Worm (Caenorhabditis elegans) whole organism, L4/young adult: ENCODE data around the gene irg-7.

ENCODE experiments used
- W03F9.2 ChIP-seq: fragments of 150-350 bp; optimal IDR thresholded peaks from 2 replicates; lab custom pipeline; 2014; ENCODE audit warnings: missing biosample characterization, missing genetic modification characterization
- dao-5 ChIP-seq: sonication (generic microtip); optimal IDR thresholded peaks from 2 replicates; lab custom pipeline; 2016; ENCODE audit warnings: missing genotype, missing genetic modification characterization, moderate library complexity, missing compliant biosample characterization
- him-1 ChIP-seq: sonication (generic microtip); optimal IDR thresholded peaks from 2 replicates; lab custom pipeline; 2016; ENCODE audit warnings: missing genotype, missing genetic modification reagents, missing genetic modification characterization, missing compliant biosample characterization

Gene irg-7

DNA sequence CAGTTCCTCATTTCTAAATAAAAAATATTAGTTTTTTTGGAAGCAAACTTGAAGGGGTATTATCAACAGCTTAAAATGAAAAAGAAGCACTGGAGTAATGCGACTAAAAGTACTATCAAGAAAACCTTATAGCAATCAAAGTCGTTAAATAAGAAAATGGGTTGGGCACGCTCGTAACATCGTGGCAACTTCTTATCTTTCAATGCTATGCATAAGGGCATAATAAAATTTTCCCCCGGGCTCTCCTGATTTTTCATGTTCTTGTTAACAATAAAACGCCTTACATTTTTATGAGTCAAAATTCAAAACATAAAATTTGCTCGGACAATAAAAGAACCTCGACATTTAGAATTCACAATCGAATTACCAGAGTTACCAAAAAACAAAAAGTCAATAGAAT lies at the start of gene irg-7:
TSS of gene irg-7 (minus strand) at position 23 of the 400 bp plus-strand sequence.
- TF ChIP-seq him-1 (tag; lab: Kevin White, UChicago) = no peak
- TF ChIP-seq dao-5 = no peak

DNA sequence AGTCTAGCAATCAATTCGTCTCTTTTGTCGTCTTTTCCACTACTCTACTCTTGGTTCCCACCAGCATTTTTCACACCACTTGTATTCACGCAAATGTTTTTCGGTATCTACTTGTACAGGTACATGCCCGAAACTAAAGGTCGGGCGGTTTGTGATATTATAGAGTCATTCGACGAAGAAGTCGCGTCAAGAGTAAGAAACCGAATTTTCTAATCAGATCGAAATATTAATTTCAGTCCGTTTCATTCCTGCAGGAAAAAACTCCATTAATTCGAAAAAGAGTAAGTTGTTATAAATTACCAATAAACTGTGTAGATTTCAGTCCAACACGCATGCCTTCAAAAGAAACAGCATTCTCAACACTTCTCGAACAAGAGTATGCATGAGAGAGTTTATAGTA lies 48.5 kb upstream of the irg-7 start:
- no peak for TF ChIP-seq him-1 (tag; lab: Kevin White, UChicago)
- no peak for TF ChIP-seq dao-5
- TF ChIP-seq W03F9.2 (tag; lab: Kevin White, UChicago) = no peak

DNA sequence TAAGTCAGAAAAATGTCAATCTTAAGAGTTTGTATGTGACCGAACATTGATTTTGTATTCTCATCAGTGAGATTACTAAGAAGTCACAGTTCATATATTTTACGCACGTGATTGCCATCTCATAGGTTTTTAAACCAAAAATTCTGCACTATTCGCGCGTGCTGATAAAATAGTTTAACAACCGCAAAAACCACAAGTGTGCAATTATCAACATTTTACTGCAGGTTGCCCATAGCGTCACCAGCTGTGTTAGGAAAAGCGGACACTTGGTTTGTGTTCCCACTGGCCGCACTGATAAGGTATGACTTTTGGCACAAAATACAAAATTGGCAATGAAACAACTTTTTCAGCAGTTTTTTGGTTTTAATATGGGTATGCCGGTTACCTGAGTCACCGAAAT lies 46.7 kb upstream of the irg-7 start:
- TF ChIP-seq W03F9.2 (tag; lab: Kevin White, UChicago) = no peak
- no peak for TF ChIP-seq him-1 (tag; lab: Kevin White, UChicago)

DNA sequence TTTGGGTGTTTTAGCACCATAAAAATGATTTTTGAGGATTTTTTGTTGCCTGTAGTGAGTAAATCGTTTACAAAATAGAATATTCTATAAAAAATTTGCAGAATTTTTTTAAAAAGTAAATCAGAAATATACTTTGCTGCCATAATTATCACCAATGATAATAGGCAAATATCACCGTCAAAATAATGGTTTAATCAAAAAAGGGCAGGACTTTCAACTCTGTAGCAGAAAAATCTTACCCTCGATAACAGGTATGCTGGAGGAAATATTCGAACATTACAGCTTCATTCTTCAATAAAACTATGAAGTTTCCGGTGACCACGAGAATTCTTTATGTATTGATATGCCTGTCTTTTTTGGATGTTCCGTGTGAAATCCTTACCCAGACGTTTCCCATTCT lies 45.7 kb upstream of the irg-7 start, which contains the start of gene K09C4.4:
TSS of gene K09C4.4 (plus strand) at position 301 of the 400 bp plus-strand sequence.
- TF ChIP-seq him-1 (tag; lab: Kevin White, UChicago) (no peak), W03F9.2 (tag; lab: Kevin White, UChicago) (no peak), dao-5 (no peak)

DNA sequence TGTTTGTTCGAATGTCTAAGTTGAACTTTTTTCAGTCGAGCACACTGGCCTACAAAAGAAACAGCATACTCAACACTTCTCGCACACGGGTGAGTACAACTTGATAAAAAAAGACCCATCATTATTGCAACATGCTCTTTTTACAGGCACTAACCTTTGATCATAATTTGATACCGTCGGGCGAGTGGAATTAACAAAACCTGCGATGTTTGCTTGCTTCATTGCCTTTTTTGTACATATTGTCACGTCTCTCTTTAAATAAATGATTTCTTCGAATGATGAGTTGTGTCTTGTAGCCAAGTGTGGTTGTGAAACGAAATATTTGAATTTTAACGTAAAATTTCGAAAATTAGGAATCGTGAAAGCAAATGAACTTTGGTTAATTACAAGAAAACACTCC lies 42.0 kb upstream of the irg-7 start:
- no peak for TF ChIP-seq him-1 (tag; lab: Kevin White, UChicago)

DNA sequence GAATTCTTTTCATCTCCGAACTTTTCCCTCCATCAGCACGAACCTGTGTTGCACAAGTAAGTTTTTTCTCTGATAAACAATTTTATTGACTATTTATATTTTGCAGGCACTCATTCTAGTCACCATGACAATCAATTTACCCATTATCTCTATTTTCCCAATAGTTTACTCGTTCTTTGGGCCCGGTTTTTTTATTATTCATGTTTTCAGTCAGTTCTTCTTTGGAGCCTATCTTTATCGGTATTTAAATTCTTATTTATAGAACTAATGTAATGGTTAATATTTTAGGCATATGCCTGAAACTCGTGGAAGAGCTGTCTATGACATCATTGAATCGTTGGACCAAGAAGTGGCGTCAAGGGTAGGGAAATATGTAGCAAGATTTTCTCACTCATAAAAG lies 41.5 kb upstream of the irg-7 start:
- no peak for TF ChIP-seq dao-5
- no peak for TF ChIP-seq W03F9.2 (tag; lab: Kevin White, UChicago)
- no peak for TF ChIP-seq him-1 (tag; lab: Kevin White, UChicago)

DNA sequence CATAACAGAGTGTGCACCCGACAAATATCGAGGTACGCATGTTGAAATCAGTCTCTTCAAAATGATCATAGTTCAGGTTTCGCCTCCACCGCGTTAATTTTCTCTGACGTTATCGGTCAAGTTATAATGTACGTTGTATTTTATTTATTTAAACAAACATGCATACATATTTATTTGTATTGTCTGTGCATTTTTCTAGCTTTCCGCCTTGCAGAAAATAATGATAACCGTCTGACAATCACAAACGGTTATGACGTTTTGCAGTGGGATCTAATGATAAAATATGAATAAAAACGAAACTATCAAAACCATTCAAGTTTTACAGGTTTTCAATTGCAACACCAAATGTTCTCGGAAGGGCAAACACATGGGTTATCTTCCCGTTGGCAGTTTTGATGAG lies 39.8 kb upstream of the irg-7 start:
- TF ChIP-seq him-1 (tag; lab: Kevin White, UChicago) (no peak), W03F9.2 (tag; lab: Kevin White, UChicago) (no peak), dao-5 (no peak)

DNA sequence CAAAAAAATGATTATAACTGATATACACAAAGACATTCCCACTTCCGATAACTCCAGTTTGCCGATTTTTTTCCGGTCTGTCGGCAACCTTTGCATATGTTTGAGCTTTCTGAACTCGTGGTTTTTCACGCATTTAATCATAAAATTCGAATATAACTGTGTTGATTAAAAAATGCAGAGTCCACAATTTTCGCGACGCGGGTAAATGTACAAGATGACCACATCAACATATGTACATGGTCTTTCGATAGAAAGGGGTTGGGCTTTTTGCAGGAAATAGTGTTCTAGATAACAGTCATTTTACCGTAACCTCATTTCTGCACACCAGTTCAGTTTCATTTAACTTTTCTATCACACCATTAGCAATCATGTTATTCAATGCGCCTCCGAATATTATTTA lies 38.9 kb upstream of the irg-7 start, which contains the start of gene K09C4.5:
TSS of gene K09C4.5 (plus strand) at position 326 of the 400 bp plus-strand sequence.
- no peak for TF ChIP-seq him-1 (tag; lab: Kevin White, UChicago)
- no peak for TF ChIP-seq dao-5
- TF ChIP-seq W03F9.2 (tag; lab: Kevin White, UChicago) = no peak

DNA sequence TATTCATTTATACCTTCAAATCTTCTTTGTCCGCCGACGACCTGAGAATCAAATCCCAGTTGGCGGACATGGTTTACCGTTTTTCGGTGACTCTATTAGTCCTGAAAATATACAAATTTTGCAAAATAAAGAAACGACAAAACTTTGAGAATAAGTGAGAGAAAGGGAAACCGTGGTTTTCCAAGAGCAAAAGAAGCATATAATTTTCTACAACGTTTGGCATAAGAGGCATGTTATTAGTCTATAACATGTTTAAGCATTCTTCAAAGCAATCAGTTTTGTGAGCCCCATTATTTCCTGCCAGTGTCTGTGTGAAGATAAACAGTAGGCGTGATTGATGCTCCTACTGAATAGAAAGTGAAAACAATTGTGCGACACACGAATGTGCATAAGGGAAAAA lies 36.7 kb upstream of the irg-7 start, which contains the start of gene K09C4.10:
TSS of gene K09C4.10 (minus strand) at position 101 of the 400 bp plus-strand sequence.
- no peak for TF ChIP-seq dao-5
- TF ChIP-seq W03F9.2 (tag; lab: Kevin White, UChicago) = no peak
- no peak for TF ChIP-seq him-1 (tag; lab: Kevin White, UChicago)

DNA sequence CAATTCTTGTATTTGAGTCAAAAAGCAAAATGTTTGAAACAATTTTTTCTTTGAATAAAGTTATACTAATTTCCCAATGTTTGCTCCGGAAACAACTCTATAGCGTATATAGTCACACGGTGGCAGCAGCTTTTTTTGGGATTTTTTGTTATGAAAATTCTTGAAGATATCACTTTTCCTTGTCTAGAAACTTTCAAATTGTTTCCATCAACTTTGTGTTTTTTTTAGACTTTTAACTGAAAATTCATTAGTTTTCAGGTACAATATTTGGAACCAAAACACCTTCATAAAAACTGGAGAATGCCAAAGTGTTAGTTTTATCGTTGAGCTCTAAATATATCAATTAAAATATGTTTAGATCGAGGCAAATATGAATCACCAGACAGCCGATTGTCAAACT lies 29.1 kb upstream of the irg-7 start, which contains the start of gene K09C4.7:
TSS of gene K09C4.7 (plus strand) at position 301 of the 400 bp plus-strand sequence.
- TF ChIP-seq dao-5 (no peak), W03F9.2 (tag; lab: Kevin White, UChicago) (no peak), him-1 (tag; lab: Kevin White, UChicago) (no peak)

DNA sequence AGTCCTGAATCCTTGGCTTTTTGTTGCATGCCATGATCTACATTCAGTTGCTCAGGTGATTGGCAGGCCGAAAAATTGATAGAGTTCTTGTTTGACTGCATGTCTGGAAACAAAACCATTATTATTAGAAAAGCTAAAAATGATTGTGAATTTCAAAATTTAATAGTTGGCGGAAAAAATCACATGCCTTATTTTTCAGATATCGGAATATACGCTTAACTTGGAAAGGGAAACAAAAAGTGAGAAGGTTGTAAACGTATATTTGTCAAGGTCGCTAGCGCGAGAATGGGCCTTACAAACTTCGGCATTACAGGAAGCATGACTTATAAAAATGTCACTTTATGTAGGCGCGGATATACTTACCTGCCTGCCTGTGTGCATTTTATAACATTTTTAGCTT lies 28.2 kb upstream of the irg-7 start, which contains the start of gene K09C4.9:
TSS of gene K09C4.9 (minus strand) at position 101 of the 400 bp plus-strand sequence.
- TF ChIP-seq him-1 (tag; lab: Kevin White, UChicago) = no peak
- no peak for TF ChIP-seq W03F9.2 (tag; lab: Kevin White, UChicago)
- no peak for TF ChIP-seq dao-5

DNA sequence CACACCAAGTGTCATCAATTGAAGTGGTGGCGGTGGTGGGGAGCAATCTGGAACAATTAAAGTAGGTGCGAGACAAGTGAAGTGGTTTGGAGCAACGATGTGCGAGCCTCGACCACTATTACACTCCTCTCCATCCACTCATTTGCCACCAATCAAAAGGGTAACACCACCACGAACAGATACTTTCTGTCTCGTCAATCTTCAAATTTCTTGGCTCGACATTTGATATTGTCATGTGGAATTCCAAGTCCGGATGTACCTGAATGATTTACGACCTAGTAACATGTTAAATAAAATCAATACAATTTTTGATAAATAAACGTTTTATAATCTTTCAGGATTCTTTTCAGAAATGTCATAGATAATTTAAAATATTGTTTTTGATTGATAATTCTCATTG lies 27.4 kb upstream of the irg-7 start, which contains the start of gene sul-1:
TSS of gene sul-1 (minus strand) at position 101 of the 400 bp plus-strand sequence.
- no peak for TF ChIP-seq W03F9.2 (tag; lab: Kevin White, UChicago)

DNA sequence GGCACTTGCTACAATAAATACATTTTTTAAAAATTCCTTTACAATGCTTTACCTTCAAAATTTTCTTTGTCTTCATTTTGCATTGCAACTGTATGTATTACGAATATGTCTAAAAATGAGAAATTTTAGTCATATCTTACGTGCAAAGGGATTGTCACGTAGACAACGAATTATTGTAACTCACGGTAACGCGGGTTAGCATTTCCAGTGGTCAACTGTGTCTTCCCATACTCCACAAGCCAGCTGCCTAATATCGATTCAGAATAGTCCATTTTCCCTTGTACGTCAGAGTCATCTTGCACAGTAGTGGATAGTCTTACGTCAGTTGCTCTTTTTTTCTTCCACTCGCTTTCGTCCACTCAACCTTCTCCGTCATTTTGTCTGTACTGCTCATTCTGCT lies 19.2 kb upstream of the irg-7 start, which contains the start of gene fbxb-71:
TSS of gene fbxb-71 (plus strand) at position 301 of the 400 bp plus-strand sequence.
- no peak for TF ChIP-seq W03F9.2 (tag; lab: Kevin White, UChicago)
- no peak for TF ChIP-seq him-1 (tag; lab: Kevin White, UChicago)
- TF ChIP-seq dao-5 = no peak

DNA sequence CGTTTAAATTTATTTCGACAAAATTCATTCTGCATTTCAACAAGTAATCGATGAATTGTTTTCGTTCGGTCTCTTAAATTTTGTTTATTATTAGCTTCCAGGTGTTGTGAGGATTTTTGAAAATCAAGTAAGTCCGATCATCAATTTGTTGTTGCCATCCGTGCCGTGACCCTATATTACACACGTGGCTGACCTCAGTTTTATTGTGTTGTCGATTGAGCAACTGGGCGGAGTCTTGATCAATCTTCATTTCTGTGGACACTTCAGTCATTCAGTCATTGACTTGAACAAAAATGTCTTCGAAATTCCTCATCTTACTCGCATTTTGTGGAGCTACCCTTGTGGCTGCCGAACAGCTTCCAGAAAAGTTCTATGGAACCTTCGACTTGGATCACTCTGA lies 17.1 kb upstream of the irg-7 start, which contains the start of gene lbp-2:
TSS of gene lbp-2 (plus strand) at position 102 of the 400 bp plus-strand sequence.
- TF ChIP-seq dao-5 = no peak
- TF ChIP-seq W03F9.2 (tag; lab: Kevin White, UChicago) = no peak
- no peak for TF ChIP-seq him-1 (tag; lab: Kevin White, UChicago)

DNA sequence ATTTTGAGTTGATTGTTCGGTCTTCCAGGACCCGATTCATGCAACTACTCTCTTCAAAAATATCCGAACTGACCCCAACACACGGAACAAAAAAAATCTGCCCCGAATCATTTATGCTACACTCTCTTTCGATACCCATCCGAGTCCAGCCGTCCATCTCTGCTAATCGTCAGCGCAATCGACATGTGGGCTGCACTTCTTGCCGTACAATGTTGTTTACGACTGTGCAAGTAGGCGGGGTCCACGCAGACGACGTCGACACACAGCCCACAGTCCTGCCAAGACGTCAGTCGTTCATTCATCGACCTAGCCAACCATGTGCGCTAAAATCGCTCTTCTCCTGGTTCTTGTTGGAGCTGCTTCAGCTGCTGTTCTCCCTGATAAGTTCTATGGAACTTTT lies 15.4 kb upstream of the irg-7 start, which contains the start of gene lbp-1:
TSS of gene lbp-1 (plus strand) at position 301 of the 400 bp plus-strand sequence.
- TF ChIP-seq dao-5 (no peak), W03F9.2 (tag; lab: Kevin White, UChicago) (no peak), him-1 (tag; lab: Kevin White, UChicago) (no peak)
